Worm (Caenorhabditis elegans) whole organism, midembryonic: ENCODE results near the gene Y62H9A.5.

ENCODE experiments used
- cog-1 ChIP-seq: sonication (generic microtip); optimal IDR thresholded peaks from 2 replicates; lab custom pipeline; 2016; ENCODE audit warnings: missing genetic modification characterization, missing compliant biosample characterization
- flt-1 ChIP-seq: fragments of 200-800 bp; sonication (Bioruptor generic); IDR thresholded peaks from 2 replicates; pipeline ENCODE4 v1.3.6; 2022; ENCODE audit warnings: missing genetic modification characterization, missing compliant biosample characterization
- tab-1 ChIP-seq: fragments of 200-800 bp; sonication (Bioruptor generic); IDR thresholded peaks from 2 replicates; pipeline ENCODE4 v1.3.6; 2022; ENCODE audit warnings: missing genetic modification characterization, missing compliant biosample characterization
- ztf-29 ChIP-seq: fragments of 200-800 bp; sonication (Bioruptor generic); IDR thresholded peaks from 2 replicates; pipeline ENCODE4 v1.3.6; 2022; ENCODE audit warnings: missing genetic modification reagents, missing genetic modification characterization, missing compliant biosample characterization

DNA sequence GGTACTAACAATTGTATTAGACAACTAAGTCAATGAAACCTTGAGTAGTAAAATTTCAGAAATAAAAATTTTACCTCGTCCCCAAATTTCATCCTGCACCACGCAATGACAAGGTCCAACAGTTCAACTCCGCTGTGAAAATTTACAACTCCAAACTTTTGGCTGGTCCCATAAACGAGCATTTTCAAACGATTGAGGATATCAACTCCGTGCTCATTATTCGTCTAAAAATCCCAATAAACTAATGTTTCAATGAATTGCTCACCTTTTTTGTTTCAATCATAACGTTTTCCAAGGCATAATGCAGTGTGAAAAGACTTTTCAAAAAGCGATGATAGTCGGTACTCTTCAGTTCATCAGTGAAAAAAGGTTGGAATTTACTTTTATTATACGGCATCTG lies 23.9 kb upstream of the Y62H9A.5 start:
- TF ChIP-seq ztf-29 (no peak), cog-1 (no peak), flt-1 (GFP tag; lab: Robert Waterston, UW) (no peak), tab-1 (GFP tag; lab: Robert Waterston, UW) (no peak)
